Fruit fly (Drosophila melanogaster): ENCODE results near the gene Boh2.

Gene Boh2

DNA sequence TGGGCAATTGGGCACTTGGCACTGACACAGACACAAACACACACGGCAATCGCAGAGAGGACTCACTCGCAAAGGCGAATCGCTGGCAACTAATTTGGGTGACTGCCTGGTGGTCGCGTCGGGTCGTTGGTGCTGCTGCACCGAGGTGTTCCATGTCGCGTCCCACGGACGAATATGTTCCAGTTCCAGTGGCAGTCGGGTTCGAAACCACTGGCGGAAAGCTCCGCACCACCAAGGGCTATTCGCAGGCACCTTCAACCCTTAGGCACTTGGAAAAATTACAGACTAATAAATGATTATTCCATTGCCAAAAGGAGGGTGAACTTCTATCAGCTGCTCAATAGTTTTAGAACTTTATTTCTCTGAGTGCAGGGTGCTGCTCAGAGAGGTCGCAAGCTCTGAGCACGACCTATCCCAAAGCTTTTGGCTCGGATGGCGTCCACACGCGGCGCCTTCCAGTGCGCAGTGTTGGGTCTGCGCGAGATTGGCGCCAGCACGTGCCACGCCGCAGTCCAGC, 24.7 kb downstream of the Boh2 start, which contains the start of gene Ca-beta (continued):
- TF ChIP-seq eve (GFP tag; optimal IDR thresholded peaks at IDR 0.05), result no peak
- TF ChIP-seq CG17612 (GFP tag; IDR thresholded peaks at IDR 0.05), result no peak
- TF ChIP-seq CG30431 (GFP tag; optimal IDR thresholded peaks at IDR 0.05), result no peak
- TF ChIP-seq grau (tag; optimal IDR thresholded peaks at IDR 0.05), result peak; percentile 45
- peak; percentile 44 for TF ChIP-seq CG15514 (GFP tag; optimal IDR thresholded peaks at IDR 0.05)
- TF ChIP-seq CG3407 (GFP tag; optimal IDR thresholded peaks at IDR 0.05), result no peak
- no peak for TF ChIP-seq CG8281 (tag; optimal IDR thresholded peaks at IDR 0.05)
- peak; percentile 67 for TF ChIP-seq mam (GFP tag; optimal IDR thresholded peaks at IDR 0.05)
- no peak for TF ChIP-seq CrebB (tag; optimal IDR thresholded peaks at IDR 0.05)
- TF ChIP-seq CG18599 (GFP tag; optimal IDR thresholded peaks at IDR 0.05), result peak; percentile 93
- peak; percentile 68 for TF ChIP-seq B-H2 (GFP tag; optimal IDR thresholded peaks at IDR 0.05)
- no peak for TF ChIP-seq Usf (GFP tag; optimal IDR thresholded peaks at IDR 0.05)
- TF ChIP-seq luna (GFP tag; optimal IDR thresholded peaks at IDR 0.05), result no peak
- peak; percentile 61 for TF ChIP-seq CG14441 (GFP tag; IDR thresholded peaks at IDR 0.05)
- no peak for TF ChIP-seq klu (GFP tag; IDR thresholded peaks at IDR 0.05)
- TF ChIP-seq sd (tag; optimal IDR thresholded peaks at IDR 0.05), result no peak
- TF ChIP-seq slbo (GFP tag; IDR thresholded peaks at IDR 0.05), result peak; percentile 78
- no peak for TF ChIP-seq Lhr (GFP tag; optimal IDR thresholded peaks at IDR 0.05)
- no peak for TF ChIP-seq nerfin-1 (tag; optimal IDR thresholded peaks at IDR 0.05)
- peak; percentile 49; the same call in 1 of the 2 replicates for TF ChIP-seq CG6272 (GFP tag; IDR thresholded peaks at IDR 0.05)
- TF ChIP-seq prd (optimal IDR thresholded peaks at IDR 0.05), result no peak
- TF ChIP-seq prd (GFP tag; IDR thresholded peaks at IDR 0.05), result peak; percentile 53
- no peak for TF ChIP-seq CG4424 (GFP tag; optimal IDR thresholded peaks at IDR 0.05)
- no peak for TF ChIP-seq CG14014 (GFP tag; IDR thresholded peaks at IDR 0.05)
- TF ChIP-seq CG3726 (GFP tag; IDR thresholded peaks at IDR 0.05), result no peak
- TF ChIP-seq Antp (GFP tag; optimal IDR thresholded peaks at IDR 0.05), result peak; percentile 69
- no peak for TF ChIP-seq tap (tag; optimal IDR thresholded peaks at IDR 0.05)
- peak; percentile 17 for TF ChIP-seq tin (GFP tag; optimal IDR thresholded peaks at IDR 0.05)
- peak; percentile 55 for TF ChIP-seq CG6683 (GFP tag; optimal IDR thresholded peaks at IDR 0.05)
- TF ChIP-seq Oaz (GFP tag; IDR thresholded peaks at IDR 0.05), result no peak
- no peak for TF ChIP-seq Sin3A (optimal IDR thresholded peaks at IDR 0.05)
- peak; percentile 29 to 43 for TF ChIP-seq Hr51 (GFP tag; optimal IDR thresholded peaks at IDR 0.05)
- TF ChIP-seq CG13624 (GFP tag; optimal IDR thresholded peaks at IDR 0.05), result peak; percentile 49
- peak; percentile 53; the same call in 1 of the 2 replicates for TF ChIP-seq ranshi (GFP tag; IDR thresholded peaks at IDR 0.05)
- TF ChIP-seq HLH54F (GFP tag; optimal IDR thresholded peaks at IDR 0.05), result peak; percentile 34
- no peak for TF ChIP-seq Bgb (GFP tag; IDR thresholded peaks at IDR 0.05; ENCODE audit: partially characterized antibody)
- no peak for TF ChIP-seq gsb (GFP tag; IDR thresholded peaks at IDR 0.05)
- TF ChIP-seq CG12071 (GFP tag; optimal IDR thresholded peaks at IDR 0.05), result peak; percentile 14
- TF ChIP-seq CG10267 (tag; optimal IDR thresholded peaks at IDR 0.05), result no peak
- TF ChIP-seq wdn (GFP tag; IDR thresholded peaks at IDR 0.05), result peak; percentile 19; the same call in 1 of the 2 replicates
- TF ChIP-seq Dad (GFP tag; optimal IDR thresholded peaks at IDR 0.05), result peak; percentile 21
- TF ChIP-seq Lim3 (GFP tag; IDR thresholded peaks at IDR 0.05), result no peak
- TF ChIP-seq CG2129 (GFP tag; IDR thresholded peaks at IDR 0.05; ENCODE audit: partially characterized antibody), result no peak
- TF ChIP-seq GATAe (GFP tag; conservative IDR thresholded peaks at IDR 0.05), result no peak
- TF ChIP-seq aop (GFP tag; IDR thresholded peaks at IDR 0.05), result no peak
- TF ChIP-seq CG9437 (GFP tag; optimal IDR thresholded peaks at IDR 0.05), result no peak
- peak; percentile 27 for TF ChIP-seq CHES-1-like (GFP tag; optimal IDR thresholded peaks at IDR 0.05)
- no peak for TF ChIP-seq kay (GFP tag; optimal IDR thresholded peaks at IDR 0.05)
- TF ChIP-seq ash1 (GFP tag; optimal IDR thresholded peaks at IDR 0.05), result no peak
- no peak for TF ChIP-seq maf-S (GFP tag; optimal IDR thresholded peaks at IDR 0.05)
- TF ChIP-seq Ada2b (GFP tag; IDR thresholded peaks at IDR 0.05), result peak; percentile 73
- no peak for TF ChIP-seq CG16863 (GFP tag; optimal IDR thresholded peaks at IDR 0.05)

Data from whole organism, embryonic.